Worm (Caenorhabditis elegans) whole organism, midembryonic: Measurements from ENCODE around the gene F47B10.8.

ENCODE experiments used
- T22C8.4 ChIP-seq: fragments of 200-800 bp; sonication (Bioruptor generic); IDR thresholded peaks from 2 replicates; pipeline ENCODE4 v1.3.6; 2022; ENCODE audit warnings: missing genetic modification characterization, missing compliant biosample characterization
- cog-1 ChIP-seq: sonication (generic microtip); optimal IDR thresholded peaks from 2 replicates; lab custom pipeline; 2016; ENCODE audit warnings: missing genetic modification characterization, missing compliant biosample characterization
- flt-1 ChIP-seq: fragments of 200-800 bp; sonication (Bioruptor generic); IDR thresholded peaks from 2 replicates; pipeline ENCODE4 v1.3.6; 2022; ENCODE audit warnings: missing genetic modification characterization, missing compliant biosample characterization
- klf-2 ChIP-seq: fragments of 200-800 bp; sonication (Bioruptor generic); conservative IDR thresholded peaks from 2 replicates; pipeline ENCODE4 v1.3.6; 2022; ENCODE audit warnings: missing genetic modification reagents, missing genetic modification characterization, missing compliant biosample characterization
- med-1 ChIP-seq: sonication (generic microtip); optimal IDR thresholded peaks from 2 replicates; lab custom pipeline; 2017; ENCODE audit warnings: missing genetic modification characterization, mild to moderate bottlenecking, missing compliant biosample characterization, antibody characterized with exemption, missing genetic modification reagents; ENCODE audit not compliant: insufficient read depth
- ref-1 ChIP-seq: fragments of 200-800 bp; sonication (Bioruptor generic); conservative IDR thresholded peaks from 2 replicates; pipeline ENCODE4 v1.3.6; 2022; ENCODE audit warnings: missing genetic modification reagents, missing genetic modification characterization, missing compliant biosample characterization
- tab-1 ChIP-seq: fragments of 200-800 bp; sonication (Bioruptor generic); IDR thresholded peaks from 2 replicates; pipeline ENCODE4 v1.3.6; 2022; ENCODE audit warnings: missing genetic modification characterization, missing compliant biosample characterization
- ztf-23 ChIP-seq: fragments of 200-800 bp; sonication (Bioruptor generic); IDR thresholded peaks from 2 replicates; pipeline ENCODE4 v1.3.6; 2022; ENCODE audit warnings: missing genetic modification reagents, missing genetic modification characterization, missing compliant biosample characterization
- ztf-29 ChIP-seq: fragments of 200-800 bp; sonication (Bioruptor generic); IDR thresholded peaks from 2 replicates; pipeline ENCODE4 v1.3.6; 2022; ENCODE audit warnings: missing genetic modification reagents, missing genetic modification characterization, missing compliant biosample characterization

Gene F47B10.8

DNA sequence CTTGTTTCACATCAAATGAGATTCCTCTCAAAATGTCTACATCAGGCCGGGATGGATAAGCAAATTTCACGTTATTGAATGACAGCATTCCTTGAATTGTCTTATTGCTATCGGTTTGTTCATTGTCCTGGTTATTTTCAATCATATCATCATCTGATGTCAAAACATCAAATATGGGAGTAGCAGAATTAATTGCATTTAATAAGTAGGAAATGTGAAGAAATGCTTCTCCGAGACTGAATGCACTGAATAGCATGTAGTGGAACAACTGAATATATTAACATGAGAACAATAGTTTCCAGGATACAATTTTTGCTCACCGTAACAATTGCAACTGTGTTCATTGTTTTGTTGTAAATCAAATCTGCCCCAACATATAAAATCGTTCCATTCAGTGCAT is 48.0 kb downstream of the F47B10.8 start:
- no peak for TF ChIP-seq klf-2 (GFP tag; lab: Robert Waterston, UW)
- no peak for TF ChIP-seq tab-1 (GFP tag; lab: Robert Waterston, UW)
- TF ChIP-seq cog-1 (tag; lab: Kevin White, UChicago): no peak
- no peak for TF ChIP-seq flt-1 (GFP tag; lab: Robert Waterston, UW)
- no peak for TF ChIP-seq ztf-29 (GFP tag; lab: Robert Waterston, UW)
- TF ChIP-seq med-1 (GFP tag; lab: Kevin White, UChicago): no peak
- no peak for TF ChIP-seq ref-1 (GFP tag; lab: Robert Waterston, UW)
- no peak for TF ChIP-seq ztf-23 (GFP tag; lab: Robert Waterston, UW)
- TF ChIP-seq T22C8.4 (GFP tag; lab: Robert Waterston, UW): no peak

DNA sequence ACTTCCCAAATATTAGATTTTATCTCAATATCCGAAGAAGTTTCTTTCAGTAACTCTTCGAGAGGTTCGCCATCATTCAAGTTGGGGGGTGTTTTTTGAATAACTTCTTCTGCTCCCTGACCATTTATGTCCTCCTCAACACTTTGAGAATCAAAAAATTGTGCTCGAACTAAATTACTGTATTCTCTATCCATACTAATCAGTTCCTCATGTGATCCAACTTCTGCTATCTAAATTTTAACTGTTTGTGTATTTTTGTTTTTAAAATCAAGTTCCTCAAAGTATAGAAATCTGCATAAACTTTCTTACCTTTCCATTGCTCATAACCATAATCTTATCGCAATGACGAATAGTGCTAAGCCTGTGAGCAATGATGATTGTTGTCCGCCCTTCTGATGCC is 48.9 kb downstream of the F47B10.8 start:
- TF ChIP-seq klf-2 (GFP tag; lab: Robert Waterston, UW) (no peak), med-1 (GFP tag; lab: Kevin White, UChicago) (no peak), ztf-29 (GFP tag; lab: Robert Waterston, UW) (no peak), T22C8.4 (GFP tag; lab: Robert Waterston, UW) (no peak), cog-1 (tag; lab: Kevin White, UChicago) (no peak), ztf-23 (GFP tag; lab: Robert Waterston, UW) (no peak), ref-1 (GFP tag; lab: Robert Waterston, UW) (no peak), flt-1 (GFP tag; lab: Robert Waterston, UW) (no peak), tab-1 (GFP tag; lab: Robert Waterston, UW) (no peak)

DNA sequence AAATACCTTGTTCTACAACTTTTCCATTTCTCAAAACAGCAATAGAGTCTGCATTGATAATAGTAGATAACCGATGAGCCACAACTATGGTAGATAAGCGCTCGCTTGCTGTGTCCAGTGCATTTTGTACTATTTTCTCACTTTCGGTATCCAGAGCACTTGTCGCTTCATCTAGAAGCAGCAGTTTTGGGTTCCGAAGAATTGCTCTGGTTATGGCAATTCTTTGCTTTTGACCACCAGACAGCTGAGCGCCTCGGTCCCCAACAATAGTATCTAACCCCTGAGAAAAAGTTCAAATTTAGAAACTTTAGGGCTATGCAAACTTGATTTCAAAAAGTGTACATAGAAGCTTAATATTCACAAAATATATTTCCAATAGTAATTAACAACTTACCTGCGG is 51.0 kb downstream of the F47B10.8 start:
- TF ChIP-seq cog-1 (tag; lab: Kevin White, UChicago) (no peak), tab-1 (GFP tag; lab: Robert Waterston, UW) (no peak), flt-1 (GFP tag; lab: Robert Waterston, UW) (no peak), klf-2 (GFP tag; lab: Robert Waterston, UW) (no peak)

DNA sequence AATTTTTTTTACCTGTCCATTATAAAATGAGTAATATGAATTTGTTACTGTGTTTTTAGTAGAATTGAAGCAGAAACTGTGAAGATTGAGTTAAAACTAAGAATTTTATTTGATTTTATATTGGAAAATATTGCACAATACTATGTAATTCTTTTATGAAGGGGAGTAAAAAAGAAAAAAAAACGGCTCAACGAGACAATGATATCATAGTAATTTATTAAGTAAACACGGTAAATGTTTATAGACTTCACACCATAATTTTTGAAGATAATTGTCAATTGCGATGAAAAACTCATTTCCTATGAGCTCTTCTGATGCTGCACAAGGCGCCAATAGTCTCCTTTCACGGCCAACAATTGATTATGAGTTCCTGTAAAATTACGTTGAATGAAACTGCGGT is 51.4 kb downstream of the F47B10.8 start, which contains the start of gene pgp-5:
Gene pgp-5 (minus strand): TSS at position 87 of the 400 bp plus-strand sequence.
- no peak for TF ChIP-seq T22C8.4 (GFP tag; lab: Robert Waterston, UW)
- no peak for TF ChIP-seq med-1 (GFP tag; lab: Kevin White, UChicago)
- TF ChIP-seq ref-1 (GFP tag; lab: Robert Waterston, UW): no peak
- no peak for TF ChIP-seq flt-1 (GFP tag; lab: Robert Waterston, UW)
- TF ChIP-seq ztf-23 (GFP tag; lab: Robert Waterston, UW): no peak
- no peak for TF ChIP-seq cog-1 (tag; lab: Kevin White, UChicago)
- TF ChIP-seq klf-2 (GFP tag; lab: Robert Waterston, UW): no peak
- TF ChIP-seq tab-1 (GFP tag; lab: Robert Waterston, UW): no peak
- TF ChIP-seq ztf-29 (GFP tag; lab: Robert Waterston, UW): no peak
